Fruit fly (Drosophila melanogaster) whole organism, embryonic: ENCODE data around the gene dbe.

ENCODE experiments used
- Abd-B ChIP-seq: fragments of 200-800 bp; sonication (Bioruptor generic); optimal IDR thresholded peaks from 2 replicates; lab custom pipeline; 2018; ENCODE audit warnings: missing biosample characterization, mild to moderate bottlenecking, missing genetic modification characterization, moderate library complexity
- Ada2b ChIP-seq: fragments of 200-800 bp; sonication (Bioruptor generic); IDR thresholded peaks from 2 replicates; pipeline ENCODE4 v1.3.6; 2022; ENCODE audit warnings: missing biosample characterization, missing genetic modification characterization
- Asciz ChIP-seq: fragments of 200-800 bp; sonication (Bioruptor generic); optimal IDR thresholded peaks from 2 replicates; lab custom pipeline; 2017; ENCODE audit warnings: missing biosample characterization, mild to moderate bottlenecking, missing genetic modification characterization, missing genetic modification reagents
- Awh ChIP-seq: fragments of 200-800 bp; sonication (Bioruptor generic); IDR thresholded peaks from 2 replicates; pipeline ENCODE4, ENCODE4 v1.3.6; 2022; ENCODE audit warnings: missing biosample characterization, missing genetic modification characterization
- Blimp-1 ChIP-seq: fragments of 200-800 bp; sonication (Bioruptor generic); optimal IDR thresholded peaks from 3 replicates; lab custom pipeline; 2018; ENCODE audit warnings: missing biosample characterization, missing genetic modification characterization, mild to moderate bottlenecking, moderate library complexity, missing genetic modification reagents
- CG11456 ChIP-seq: fragments of 200-800 bp; sonication (Bioruptor generic); IDR thresholded peaks from 3 replicates; pipeline ENCODE4 v1.3.6; 2022; ENCODE audit warnings: missing biosample characterization, missing genetic modification characterization
- CG11560 ChIP-seq: fragments of 200-800 bp; sonication (Bioruptor generic); IDR thresholded peaks from 3 replicates; pipeline ENCODE4 v1.3.6; 2022; ENCODE audit warnings: missing biosample characterization, missing genetic modification characterization
- CG12155 ChIP-seq: fragments of 200-800 bp; sonication (Bioruptor generic); optimal IDR thresholded peaks from 3 replicates; lab custom pipeline; 2016; ENCODE audit warnings: missing biosample characterization, missing genetic modification characterization
- CG16779 ChIP-seq: fragments of 200-800 bp; sonication (Bioruptor generic); IDR thresholded peaks from 2 replicates; pipeline ENCODE4 v1.3.6; 2022; ENCODE audit warnings: missing biosample characterization, missing genetic modification characterization
- CG17385 ChIP-seq: fragments of 200-800 bp; sonication (Bioruptor generic); optimal IDR thresholded peaks from 3 replicates; lab custom pipeline; 2018; ENCODE audit warnings: missing biosample characterization, mild to moderate bottlenecking, missing genetic modification characterization
- CG1792 ChIP-seq: fragments of 200-800 bp; sonication (Bioruptor generic); optimal IDR thresholded peaks from 2 replicates; lab custom pipeline; 2016; ENCODE audit warnings: missing biosample characterization, missing genetic modification characterization
- CG2202 ChIP-seq: fragments of 200-800 bp; sonication (Bioruptor generic); optimal IDR thresholded peaks from 2 replicates; lab custom pipeline; 2018; ENCODE audit warnings: missing biosample characterization, mild to moderate bottlenecking, missing genetic modification characterization
- CG31441 ChIP-seq: fragments of 200-800 bp; sonication (Bioruptor generic); IDR thresholded peaks from 2 replicates; pipeline ENCODE4 v1.3.6; 2022; ENCODE audit warnings: missing biosample characterization, missing genetic modification characterization
- CG3163 ChIP-seq: fragments of 200-800 bp; sonication (Bioruptor generic); optimal IDR thresholded peaks from 3 replicates; lab custom pipeline; 2016; ENCODE audit warnings: missing biosample characterization, missing genetic modification characterization
- CG3847 ChIP-seq: fragments of 200-800 bp; sonication (Bioruptor generic); IDR thresholded peaks from 2 replicates; pipeline ENCODE4 v1.3.6; 2022; ENCODE audit warnings: missing biosample characterization, missing genetic modification characterization
- CG3995 ChIP-seq: fragments of 200-800 bp; sonication (Bioruptor generic); optimal IDR thresholded peaks from 3 replicates; lab custom pipeline; 2016; ENCODE audit warnings: missing biosample characterization, missing genetic modification characterization
- CG43689 ChIP-seq: fragments of 200-800 bp; sonication (Bioruptor generic); IDR thresholded peaks from 2 replicates; pipeline ENCODE4 v1.3.6; 2022; ENCODE audit warnings: missing biosample characterization, missing genetic modification characterization
- CG4707 ChIP-seq: fragments of 200-800 bp; sonication (Bioruptor generic); optimal IDR thresholded peaks from 2 replicates; lab custom pipeline; 2018; ENCODE audit warnings: missing biosample characterization, mild to moderate bottlenecking, missing genetic modification characterization, moderate library complexity
- CG6272 ChIP-seq: fragments of 200-800 bp; sonication (Bioruptor generic); IDR thresholded peaks from 2 replicates; pipeline ENCODE4 v1.3.6; 2022; ENCODE audit warnings: missing biosample characterization, missing genetic modification characterization
- CG8478 ChIP-seq: fragments of >200 bp; optimal IDR thresholded peaks from 2 replicates; lab custom pipeline; 2018
- CrebB ChIP-seq: fragments of 200-800 bp; sonication (Bioruptor generic); optimal IDR thresholded peaks from 3 replicates; lab custom pipeline; 2018; ENCODE audit warnings: missing biosample characterization, mild to moderate bottlenecking, missing genetic modification characterization
- D19B ChIP-seq: fragments of 200-800 bp; sonication (Bioruptor generic); optimal IDR thresholded peaks from 2 replicates; lab custom pipeline; 2017; ENCODE audit warnings: missing biosample characterization, mild to moderate bottlenecking, missing genetic modification characterization
- HmgD ChIP-seq: fragments of 200-800 bp; sonication (Bioruptor generic); optimal IDR thresholded peaks from 3 replicates; lab custom pipeline; 2016; ENCODE audit warnings: missing biosample characterization, missing genetic modification characterization
- MESR4 ChIP-seq: fragments of 200-800 bp; sonication (Bioruptor generic); optimal IDR thresholded peaks from 2 replicates; lab custom pipeline; 2018; ENCODE audit warnings: missing biosample characterization, mild to moderate bottlenecking, missing genetic modification characterization, moderate library complexity
- Mad ChIP-seq: fragments of 200-800 bp; sonication (Bioruptor generic); optimal IDR thresholded peaks from 2 replicates; lab custom pipeline; 2016; ENCODE audit warnings: missing biosample characterization, missing genetic modification characterization
- Meics ChIP-seq: fragments of 200-800 bp; sonication (Bioruptor generic); optimal IDR thresholded peaks from 2 replicates; lab custom pipeline; 2017; ENCODE audit warnings: missing biosample characterization, mild to moderate bottlenecking, missing genetic modification characterization
- Rfx ChIP-seq: fragments of 200-800 bp; sonication (Bioruptor generic); IDR thresholded peaks from 2 replicates; pipeline ENCODE4 v1.3.6; 2022; ENCODE audit warnings: missing biosample characterization, missing genetic modification characterization
- Sin3A ChIP-seq: fragments of >200 bp; optimal IDR thresholded peaks from 2 replicates; lab custom pipeline; 2018
- Xbp1 ChIP-seq: fragments of 200-800 bp; sonication (Bioruptor generic); optimal IDR thresholded peaks from 3 replicates; lab custom pipeline; 2016; ENCODE audit warnings: missing biosample characterization, mild to moderate bottlenecking, missing genetic modification characterization
- amos ChIP-seq: fragments of 200-800 bp; sonication (Bioruptor generic); IDR thresholded peaks from 2 replicates; pipeline ENCODE4 v1.3.6; 2022; ENCODE audit warnings: missing biosample characterization, missing genetic modification characterization; ENCODE audit not compliant: partially characterized antibody
- br ChIP-seq: fragments of >200 bp; optimal IDR thresholded peaks from 2 replicates; lab custom pipeline; 2017
- crol ChIP-seq: fragments of 200-800 bp; sonication (Bioruptor generic); IDR thresholded peaks from 2 replicates; pipeline ENCODE4 v1.3.6; 2022; ENCODE audit warnings: missing biosample characterization, missing genetic modification characterization
- exex ChIP-seq: fragments of 200-800 bp; sonication (Bioruptor generic); optimal IDR thresholded peaks from 4 replicates; lab custom pipeline; 2018; ENCODE audit warnings: missing biosample characterization, mild to moderate bottlenecking, missing genetic modification characterization, moderate library complexity
- fd96Cb ChIP-seq: fragments of 200-800 bp; sonication (Bioruptor generic); optimal IDR thresholded peaks from 2 replicates; lab custom pipeline; 2018; ENCODE audit warnings: missing biosample characterization, mild to moderate bottlenecking, missing genetic modification characterization, moderate library complexity
- fru ChIP-seq: fragments of >200 bp; optimal IDR thresholded peaks from 2 replicates; lab custom pipeline; 2017
- grau ChIP-seq: fragments of 200-800 bp; optimal IDR thresholded peaks from 3 replicates; lab custom pipeline; 2019; ENCODE audit warnings: missing biosample characterization, mild to moderate bottlenecking, missing genetic modification characterization, moderate library complexity
- gsb ChIP-seq: fragments of 200-800 bp; sonication (Bioruptor generic); IDR thresholded peaks from 2 replicates; pipeline ENCODE4 v1.3.6; 2022; ENCODE audit warnings: missing biosample characterization, missing genetic modification characterization
- jumu ChIP-seq: fragments of 200-800 bp; sonication (Bioruptor generic); optimal IDR thresholded peaks from 3 replicates; lab custom pipeline; 2016; ENCODE audit warnings: missing biosample characterization, missing genetic modification characterization
- lmd ChIP-seq: fragments of 200-800 bp; sonication (Bioruptor generic); IDR thresholded peaks from 2 replicates; pipeline ENCODE4 v1.3.6; 2022; ENCODE audit warnings: missing biosample characterization, missing genetic modification characterization
- psq ChIP-seq: fragments of 200-800 bp; sonication (Bioruptor generic); optimal IDR thresholded peaks from 2 replicates; lab custom pipeline; 2017; ENCODE audit warnings: missing biosample characterization, missing genetic modification characterization
- ranshi ChIP-seq: fragments of 200-800 bp; sonication (Bioruptor generic); IDR thresholded peaks from 2 replicates; pipeline ENCODE4 v1.3.6; 2022; ENCODE audit warnings: missing biosample characterization, missing genetic modification characterization
- rib ChIP-seq: fragments of 200-800 bp; sonication (Bioruptor generic); IDR thresholded peaks from 2 replicates; pipeline ENCODE4 v1.3.6; 2022; ENCODE audit warnings: missing biosample characterization, missing genetic modification characterization
- row ChIP-seq: fragments of 200-800 bp; sonication (Bioruptor generic); IDR thresholded peaks from 3 replicates; pipeline ENCODE4 v1.3.6; 2022; ENCODE audit warnings: missing biosample characterization, missing genetic modification characterization
- seq ChIP-seq: fragments of 200-800 bp; sonication (Bioruptor generic); IDR thresholded peaks from 2 replicates; pipeline ENCODE4 v1.3.6; 2022; ENCODE audit warnings: missing biosample characterization, missing genetic modification characterization
- sr ChIP-seq: fragments of 200-800 bp; sonication (Bioruptor generic); IDR thresholded peaks from 3 replicates; pipeline ENCODE4 v1.3.6; 2022; ENCODE audit warnings: missing biosample characterization, missing genetic modification characterization
- ssp ChIP-seq: fragments of 200-800 bp; sonication (Bioruptor generic); IDR thresholded peaks from 2 replicates; pipeline ENCODE4 v1.3.6; 2022; ENCODE audit warnings: missing biosample characterization, missing genetic modification characterization
- stwl ChIP-seq: fragments of 200-800 bp; sonication (Bioruptor generic); optimal IDR thresholded peaks from 3 replicates; lab custom pipeline; 2018; ENCODE audit warnings: missing biosample characterization, mild to moderate bottlenecking, missing genetic modification characterization, moderate library complexity
- tio ChIP-seq: fragments of 200-800 bp; sonication (Bioruptor generic); optimal IDR thresholded peaks from 2 replicates; lab custom pipeline; 2017; ENCODE audit warnings: missing biosample characterization, missing genetic modification characterization, inconsistent platforms
- trem ChIP-seq: fragments of 200-800 bp; optimal IDR thresholded peaks from 3 replicates; lab custom pipeline; 2019; ENCODE audit warnings: missing biosample characterization, mild to moderate bottlenecking, missing genetic modification characterization, moderate library complexity
- vvl ChIP-seq: fragments of 200-800 bp; sonication (Bioruptor generic); IDR thresholded peaks from 2 replicates; pipeline ENCODE4 v1.3.6; 2022; ENCODE audit warnings: missing biosample characterization, missing genetic modification characterization
- wdn ChIP-seq: fragments of 200-800 bp; sonication (Bioruptor generic); IDR thresholded peaks from 2 replicates; pipeline ENCODE4 v1.3.6; 2022; ENCODE audit warnings: missing biosample characterization, missing genetic modification characterization
- wek ChIP-seq: fragments of 200-800 bp; sonication (Bioruptor generic); optimal IDR thresholded peaks from 3 replicates; lab custom pipeline; 2018; ENCODE audit warnings: missing biosample characterization, mild to moderate bottlenecking, missing genetic modification characterization, moderate library complexity
- yki ChIP-seq: fragments of >200 bp; optimal IDR thresholded peaks from 3 replicates; lab custom pipeline; 2018
- zen2 ChIP-seq: fragments of 200-800 bp; sonication (Bioruptor generic); IDR thresholded peaks from 3 replicates; pipeline ENCODE4 v1.3.6; 2022; ENCODE audit warnings: missing biosample characterization, missing genetic modification characterization; ENCODE audit not compliant: partially characterized antibody

Gene dbe

dm6 chr2L:889799-890198, 20.1 kb upstream of the dbe start (continued):
- TF ChIP-seq CG3163 (no peak), wdn (no peak), fru (lab: Kevin White, UChicago) (no peak), ssp (GFP tag; lab: Robert Waterston, UW) (0 out of 2 replicates have a peak, but pooled peaks have one; percentile 19), CG43689 (GFP tag; lab: Robert Waterston, UW) (no peak), CG11560 (tag; lab: Robert Waterston, UW) (no peak), Awh (GFP tag; lab: Robert Waterston, UW) (0 out of 2 replicates have a peak, but pooled peaks have one; percentile 29), jumu (GFP tag; lab: Kevin White, UChicago) (no peak), CG2202 (no peak), trem (tag; lab: Kevin White, UChicago) (no peak), CrebB (no peak), yki (lab: Kevin White, UChicago) (no peak), Xbp1 (GFP tag; lab: Kevin White, UChicago) (peak; percentile 39), gsb (no peak), MESR4 (GFP tag; lab: Kevin White, UChicago) (no peak), stwl (tag; lab: Kevin White, UChicago) (no peak), amos (GFP tag; lab: Robert Waterston, UW) (no peak), Mad (GFP tag; lab: Kevin White, UChicago) (no peak), CG3847 (GFP tag; lab: Robert Waterston, UW) (peak; percentile 44), row (GFP tag; lab: Robert Waterston, UW) (peak; percentile 79), CG17385 (peak; percentile 39), CG3995 (GFP tag; lab: Kevin White, UChicago) (no peak), Meics (GFP tag; lab: Kevin White, UChicago) (no peak), CG11456 (0 out of 3 replicates have a peak, but pooled peaks have one; percentile 60), fd96Cb (tag; lab: Kevin White, UChicago) (no peak), CG16779 (GFP tag; lab: Robert Waterston, UW) (no peak), Sin3A (lab: Kevin White, UChicago) (no peak), Ada2b (peak; percentile 29; the same call in 1 of the 2 replicates), crol (GFP tag; lab: Robert Waterston, UW) (0 out of 2 replicates have a peak, but pooled peaks have one; percentile 9), CG12155 (GFP tag; lab: Kevin White, UChicago) (no peak), wek (no peak), CG4707 (no peak), sr (GFP tag; lab: Robert Waterston, UW) (no peak), Asciz (GFP tag; lab: Kevin White, UChicago) (no peak), grau (tag; lab: Kevin White, UChicago) (no peak), Abd-B (GFP tag; lab: Kevin White, UChicago) (no peak), CG6272 (GFP tag; lab: Robert Waterston, UW) (no peak), ranshi (GFP tag; lab: Robert Waterston, UW) (no peak), rib (no peak), Blimp-1 (GFP tag; lab: Kevin White, UChicago) (no peak), D19B (peak; percentile 58), tio (GFP tag; lab: Kevin White, UChicago) (no peak), seq (GFP tag; lab: Robert Waterston, UW) (no peak), HmgD (GFP tag; lab: Kevin White, UChicago) (no peak), CG31441 (GFP tag; lab: Robert Waterston, UW) (no peak), Rfx (GFP tag; lab: Robert Waterston, UW) (peak; percentile 52; the same call in 1 of the 2 replicates), exex (no peak), zen2 (no peak), CG8478 (lab: Kevin White, UChicago) (no peak), br (no peak), psq (no peak), CG1792 (GFP tag; lab: Kevin White, UChicago) (no peak), vvl (GFP tag; lab: Robert Waterston, UW) (peak; percentile 35; the same call in 1 of the 2 replicates), lmd (GFP tag; lab: Robert Waterston, UW) (peak; percentile 33)
